Fruit fly (Drosophila melanogaster) whole organism, embryonic: ENCODE data around the gene CG13313.
A peak's percentile ranks its signal among the peaks of the same experiment; 100 is the strongest.

Experiments
- CG12769 ChIP-seq: fragments of 200-800 bp; sonication (Bioruptor generic); optimal IDR thresholded peaks from 2 replicates; lab custom pipeline; 2019; ENCODE audit warnings: missing biosample characterization, mild to moderate bottlenecking, missing genetic modification characterization, moderate library complexity
- CG15479 ChIP-seq: fragments of 200-800 bp; sonication (Bioruptor generic); optimal IDR thresholded peaks from 3 replicates; lab custom pipeline; 2019; ENCODE audit warnings: missing biosample characterization, mild to moderate bottlenecking, missing genetic modification characterization, moderate library complexity
- CG15601 ChIP-seq: fragments of 200-800 bp; sonication (Bioruptor generic); optimal IDR thresholded peaks from 3 replicates; lab custom pipeline; 2019; ENCODE audit warnings: missing biosample characterization, mild to moderate bottlenecking, missing genetic modification characterization, moderate library complexity
- CG1832 ChIP-seq: fragments of 200-800 bp; sonication (Bioruptor generic); optimal IDR thresholded peaks from 2 replicates; lab custom pipeline; 2017; ENCODE audit warnings: missing biosample characterization, mild to moderate bottlenecking, missing genetic modification characterization, inconsistent platforms
- CG2202 ChIP-seq: fragments of 200-800 bp; sonication (Bioruptor generic); optimal IDR thresholded peaks from 2 replicates; lab custom pipeline; 2018; ENCODE audit warnings: missing biosample characterization, mild to moderate bottlenecking, missing genetic modification characterization
- CG31224 ChIP-seq: fragments of 200-800 bp; sonication (Bioruptor generic); IDR thresholded peaks from 2 replicates; pipeline ENCODE4 v1.3.6; 2022; ENCODE audit warnings: missing biosample characterization, missing genetic modification characterization
- CG32772 ChIP-seq: fragments of 200-800 bp; sonication (Bioruptor generic); IDR thresholded peaks from 2 replicates; pipeline ENCODE4 v1.3.6; 2022; ENCODE audit warnings: missing biosample characterization, missing genetic modification characterization
- CG3281 ChIP-seq: fragments of 200-800 bp; sonication (Bioruptor generic); optimal IDR thresholded peaks from 3 replicates; lab custom pipeline; 2017; ENCODE audit warnings: missing biosample characterization, mild to moderate bottlenecking, missing genetic modification characterization
- CG34224 ChIP-seq: fragments of 200-800 bp; sonication (Bioruptor generic); IDR thresholded peaks from 3 replicates; pipeline ENCODE4 v1.3.6; 2022; ENCODE audit warnings: missing biosample characterization, missing genetic modification characterization; ENCODE audit not compliant: partially characterized antibody
- CG5953 ChIP-seq: fragments of 200-800 bp; sonication (Bioruptor generic); IDR thresholded peaks from 2 replicates; pipeline ENCODE4 v1.3.6; 2022; ENCODE audit warnings: missing biosample characterization, missing genetic modification characterization
- CG6683 ChIP-seq: fragments of 200-800 bp; sonication (Bioruptor generic); optimal IDR thresholded peaks from 2 replicates; lab custom pipeline; 2017; ENCODE audit warnings: missing biosample characterization, mild to moderate bottlenecking, missing genetic modification characterization, missing genetic modification reagents
- CHES-1-like ChIP-seq: fragments of 200-800 bp; sonication (Bioruptor generic); optimal IDR thresholded peaks from 2 replicates; lab custom pipeline; 2016; ENCODE audit warnings: missing biosample characterization, missing genetic modification characterization
- CTCF ChIP-seq: fragments of 200-800 bp; sonication (Bioruptor generic); optimal IDR thresholded peaks from 2 replicates; lab custom pipeline; 2017; ENCODE audit warnings: missing biosample characterization, mild to moderate bottlenecking, missing genetic modification characterization, moderate library complexity
- CkIIα-i1 ChIP-seq: fragments of 200-800 bp; sonication (Bioruptor generic); IDR thresholded peaks from 2 replicates; pipeline ENCODE4 v1.3.6; 2022; ENCODE audit warnings: missing biosample characterization, missing genetic modification characterization
- Dad ChIP-seq: fragments of 200-800 bp; sonication (Bioruptor generic); optimal IDR thresholded peaks from 3 replicates; lab custom pipeline; 2016; ENCODE audit warnings: missing biosample characterization, missing genetic modification characterization
- Drgx ChIP-seq: fragments of 200-800 bp; sonication (Bioruptor generic); IDR thresholded peaks from 2 replicates; pipeline ENCODE4 v1.3.6; 2022; ENCODE audit warnings: missing biosample characterization, missing genetic modification characterization
- E2f2 ChIP-seq: fragments of 200-800 bp; sonication (Bioruptor generic); IDR thresholded peaks from 2 replicates; pipeline ENCODE4 v1.3.6; 2022; ENCODE audit warnings: missing biosample characterization, missing genetic modification characterization
- Elba2 ChIP-seq: fragments of 200-800 bp; sonication (Bioruptor generic); optimal IDR thresholded peaks from 3 replicates; lab custom pipeline; 2016; ENCODE audit warnings: missing biosample characterization, missing genetic modification characterization
- Jarid2 ChIP-seq: fragments of 200-800 bp; sonication (Bioruptor generic); optimal IDR thresholded peaks from 3 replicates; lab custom pipeline; 2017; ENCODE audit warnings: mild to moderate bottlenecking, missing biosample characterization, missing genetic modification reagents, missing genetic modification characterization
- Max ChIP-seq: fragments of 200-800 bp; sonication (Bioruptor generic); optimal IDR thresholded peaks from 2 replicates; lab custom pipeline; 2016; ENCODE audit warnings: missing biosample characterization, mild to moderate bottlenecking, missing genetic modification characterization
- Med ChIP-seq: fragments of 200-800 bp; sonication (Bioruptor generic); peaks from one replicate; lab custom pipeline; 2016; ENCODE audit warnings: missing biosample characterization, missing genetic modification characterization, mild to moderate bottlenecking, inconsistent platforms, moderate library complexity
- Nf-YA ChIP-seq: fragments of 200-800 bp; sonication (Bioruptor generic); IDR thresholded peaks from 2 replicates; pipeline ENCODE4 v1.3.6; 2022; ENCODE audit warnings: missing biosample characterization, missing genetic modification characterization
- Oli ChIP-seq: fragments of 200-800 bp; sonication (Bioruptor generic); optimal IDR thresholded peaks from 2 replicates; lab custom pipeline; 2018; ENCODE audit warnings: missing biosample characterization, mild to moderate bottlenecking, missing genetic modification characterization, moderate library complexity
- Sox100B ChIP-seq: fragments of 200-800 bp; sonication (Bioruptor generic); optimal IDR thresholded peaks from 3 replicates; lab custom pipeline; 2018; ENCODE audit warnings: missing biosample characterization, mild to moderate bottlenecking, missing genetic modification characterization
- Trl ChIP-seq, 3 experiments: fragments of >200 bp in 2 of 3; fragments of 200-800 bp in 1 of 3; sonication (Bioruptor generic) in 1 of 3; optimal IDR thresholded peaks; 2 replicates in 1 of 3; 3 replicates in 2 of 3; lab custom pipeline; 2016 to 2017; ENCODE audit warnings: missing biosample characterization in 1 of 3, missing genetic modification characterization in 1 of 3
- ab ChIP-seq: fragments of 200-800 bp; sonication (Bioruptor generic); optimal IDR thresholded peaks from 2 replicates; lab custom pipeline; 2016; ENCODE audit warnings: missing biosample characterization, missing genetic modification characterization
- abd-A ChIP-seq: fragments of 200-800 bp; sonication (Bioruptor generic); optimal IDR thresholded peaks from 3 replicates; lab custom pipeline; 2019; ENCODE audit warnings: missing biosample characterization, mild to moderate bottlenecking, missing genetic modification characterization, moderate library complexity
- bsh ChIP-seq, 2 experiments: fragments of 200-800 bp; sonication (Bioruptor generic); optimal IDR thresholded peaks; 2 replicates each; lab custom pipeline; 2017 to 2018; ENCODE audit warnings: mild to moderate bottlenecking in 2 of 2, missing biosample characterization in 2 of 2, missing genetic modification characterization in 2 of 2, moderate library complexity in 1 of 2
- disco-r ChIP-seq: fragments of 200-800 bp; sonication (Bioruptor generic); optimal IDR thresholded peaks from 2 replicates; lab custom pipeline; 2016; ENCODE audit warnings: missing biosample characterization, missing genetic modification characterization
- en ChIP-seq: fragments of 200-800 bp; sonication (Bioruptor generic); optimal IDR thresholded peaks from 2 replicates; lab custom pipeline; 2016; ENCODE audit warnings: missing biosample characterization, missing genetic modification characterization
- fd3F ChIP-seq: fragments of 200-800 bp; sonication (Bioruptor generic); optimal IDR thresholded peaks from 2 replicates; lab custom pipeline; 2018; ENCODE audit warnings: missing biosample characterization, mild to moderate bottlenecking, missing genetic modification characterization, moderate library complexity
- ham ChIP-seq: fragments of 200-800 bp; sonication (Bioruptor generic); IDR thresholded peaks from 2 replicates; pipeline ENCODE4 v1.3.6; 2022; ENCODE audit warnings: missing biosample characterization, missing genetic modification characterization
- ind ChIP-seq: fragments of 200-800 bp; sonication (Bioruptor generic); optimal IDR thresholded peaks from 3 replicates; lab custom pipeline; 2016; ENCODE audit warnings: missing biosample characterization, missing genetic modification characterization
- jigr1 ChIP-seq: fragments of 200-800 bp; sonication (Bioruptor generic); IDR thresholded peaks from 3 replicates; pipeline ENCODE4 v1.3.6; 2022; ENCODE audit warnings: missing biosample characterization, missing genetic modification characterization
- ken ChIP-seq: fragments of 200-800 bp; sonication (Bioruptor generic); IDR thresholded peaks from 3 replicates; pipeline ENCODE4 v1.3.6; 2022; ENCODE audit warnings: missing biosample characterization, missing genetic modification characterization
- lola ChIP-seq, 3 experiments: fragments of >200 bp in 2 of 3; fragments of 200-800 bp in 1 of 3; sonication (Bioruptor generic) in 1 of 3; optimal IDR thresholded peaks; 2 replicates each; lab custom pipeline; 2017 to 2019; ENCODE audit warnings: missing biosample characterization in 3 of 3, missing genetic modification characterization in 3 of 3, mild to moderate bottlenecking in 1 of 3, moderate library complexity in 1 of 3
- nmo ChIP-seq: fragments of 200-800 bp; sonication (Bioruptor generic); optimal IDR thresholded peaks from 2 replicates; lab custom pipeline; 2018; ENCODE audit warnings: missing biosample characterization, mild to moderate bottlenecking, missing genetic modification characterization, moderate library complexity
- otp ChIP-seq: fragments of 200-800 bp; sonication (Bioruptor generic); IDR thresholded peaks from 3 replicates; pipeline ENCODE4, ENCODE4 v1.3.6; 2022; ENCODE audit warnings: missing biosample characterization, missing genetic modification characterization
- pnt ChIP-seq: fragments of 200-800 bp; sonication (Bioruptor generic); optimal IDR thresholded peaks from 3 replicates; lab custom pipeline; 2016; ENCODE audit warnings: missing biosample characterization, missing genetic modification characterization
- pzg ChIP-seq: fragments of 200-800 bp; sonication (Bioruptor generic); optimal IDR thresholded peaks from 3 replicates; lab custom pipeline; 2018; ENCODE audit warnings: missing biosample characterization, mild to moderate bottlenecking, missing genetic modification characterization, moderate library complexity
- shn ChIP-seq: fragments of 200-800 bp; sonication (Bioruptor generic); optimal IDR thresholded peaks from 3 replicates; lab custom pipeline; 2016; ENCODE audit warnings: missing biosample characterization, missing genetic modification characterization
- sna ChIP-seq: fragments of 200-800 bp; sonication (Bioruptor generic); IDR thresholded peaks from 2 replicates; pipeline ENCODE4 v1.3.6; 2022; ENCODE audit warnings: missing biosample characterization, missing genetic modification characterization; ENCODE audit not compliant: partially characterized antibody
- so ChIP-seq: fragments of 200-800 bp; sonication (Bioruptor generic); IDR thresholded peaks from 3 replicates; pipeline ENCODE4 v1.3.6; 2022; ENCODE audit warnings: missing biosample characterization, missing genetic modification characterization
- trem ChIP-seq: fragments of 200-800 bp; optimal IDR thresholded peaks from 3 replicates; lab custom pipeline; 2019; ENCODE audit warnings: missing biosample characterization, mild to moderate bottlenecking, missing genetic modification characterization, moderate library complexity
- trh ChIP-seq: fragments of 200-800 bp; sonication (Bioruptor generic); optimal IDR thresholded peaks from 2 replicates; lab custom pipeline; 2016; ENCODE audit warnings: missing biosample characterization, missing genetic modification characterization
- ttk ChIP-seq: fragments of 200-800 bp; sonication (Bioruptor generic); IDR thresholded peaks from 2 replicates; pipeline ENCODE4 v2.1.2; 2022; ENCODE audit warnings: missing biosample characterization, missing genetic modification characterization
- twi ChIP-seq: fragments of 200-800 bp; optimal IDR thresholded peaks from 2 replicates; lab custom pipeline; 2019; ENCODE audit warnings: missing biosample characterization, mild to moderate bottlenecking, missing genetic modification characterization, moderate library complexity
- zfh1 ChIP-seq: fragments of 200-800 bp; sonication (Bioruptor generic); IDR thresholded peaks from 3 replicates; pipeline ENCODE4 v1.3.6; 2022; ENCODE audit warnings: missing biosample characterization, missing genetic modification characterization
- zfh2 ChIP-seq: fragments of 200-800 bp; sonication (Bioruptor generic); optimal IDR thresholded peaks from 2 replicates; lab custom pipeline; 2016; ENCODE audit warnings: missing biosample characterization, missing genetic modification characterization

Gene CG13313

DNA sequence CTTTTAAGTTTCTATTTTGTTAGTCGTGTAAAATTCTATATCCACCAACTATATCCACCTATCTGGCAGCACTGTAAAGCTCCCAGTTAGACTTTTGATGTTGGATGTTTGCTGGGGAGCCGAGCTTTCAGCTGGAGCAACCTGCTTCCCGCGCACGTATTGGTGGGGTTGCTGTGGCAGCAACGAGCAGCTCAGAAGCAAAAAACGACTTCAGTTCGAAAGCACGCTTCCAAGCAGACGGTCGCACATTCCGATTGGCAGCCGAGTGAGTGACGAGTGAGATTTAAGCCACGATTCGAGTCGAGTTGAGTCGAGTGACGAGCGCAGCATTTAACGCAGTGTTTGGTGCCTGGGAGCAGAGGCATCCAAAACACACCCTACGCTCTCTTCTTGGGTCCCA, 46.3 kb upstream of the CG13313 start, which contains the start of the genes Tsp66E and mfr (continued):
- TF ChIP-seq trem (tag; lab: Kevin White, UChicago) (no peak), jigr1 (GFP tag; lab: Robert Waterston, UW) (no peak), ab (GFP tag; lab: Kevin White, UChicago) (no peak), abd-A (tag; lab: Kevin White, UChicago) (no peak), pnt (GFP tag; lab: Kevin White, UChicago) (no peak), CG6683 (GFP tag; lab: Kevin White, UChicago) (no peak), ind (no peak), disco-r (no peak), ttk (GFP tag; lab: Robert Waterston, UW) (0 out of 2 replicates have a peak, but pooled peaks have one; percentile 27), CG31224 (GFP tag; lab: Robert Waterston, UW) (no peak; the same call in 1 of the 2 replicates), so (GFP tag; lab: Robert Waterston, UW) (peak; percentile 30; the same call in 1 of the 3 replicates), trh (GFP tag; lab: Kevin White, UChicago) (no peak), Oli (no peak), Max (no peak), en (GFP tag; lab: Kevin White, UChicago) (no peak), nmo (GFP tag; lab: Kevin White, UChicago) (no peak), Nf-YA (no peak), CG15479 (no peak), CG32772 (GFP tag; lab: Robert Waterston, UW) (no peak), pzg (GFP tag; lab: Kevin White, UChicago) (no peak), CkIIα-i1 (GFP tag; lab: Robert Waterston, UW) (no peak), CTCF (GFP tag; lab: Kevin White, UChicago) (peak; percentile 72), CG3281 (GFP tag; lab: Kevin White, UChicago) (no peak), ham (no peak), fd3F (GFP tag; lab: Kevin White, UChicago) (no peak), shn (GFP tag; lab: Kevin White, UChicago) (no peak), CG5953 (GFP tag; lab: Robert Waterston, UW) (no peak), Jarid2 (GFP tag; lab: Kevin White, UChicago) (peak; percentile 89), CHES-1-like (GFP tag; lab: Kevin White, UChicago) (no peak), E2f2 (GFP tag; lab: Robert Waterston, UW) (no peak), CG2202 (no peak), CG34224 (GFP tag; lab: Robert Waterston, UW) (no peak), CG15601 (tag; lab: Kevin White, UChicago) (no peak), sna (no peak), zfh2 (GFP tag; lab: Kevin White, UChicago) (peak; percentile 2), ken (GFP tag; lab: Robert Waterston, UW) (0 out of 3 replicates have a peak, but pooled peaks have one; percentile 34), lola (GFP tag; optimal IDR thresholded peaks at IDR 0.05; lab: Kevin White, UChicago) (no peak), twi (no peak), otp (GFP tag; lab: Robert Waterston, UW) (no peak), Dad (GFP tag; lab: Kevin White, UChicago) (no peak)

- TF ChIP-seq otp (GFP tag; lab: Robert Waterston, UW) (no peak), Trl (optimal IDR thresholded peaks at IDR 0.05; lab: Kevin White, UChicago) (peak; percentile 14 to 37), Trl (GFP tag; optimal IDR thresholded peaks at IDR 0.05; lab: Kevin White, UChicago) (no peak), bsh (GFP tag; optimal IDR thresholded peaks at IDR 0.05; lab: Kevin White, UChicago) (peak in 1 of 2 experiments; percentile 51), Sox100B (GFP tag; lab: Kevin White, UChicago) (no peak), zfh1 (GFP tag; lab: Robert Waterston, UW) (0 out of 3 replicates have a peak, but pooled peaks have one; percentile 1), CG1832 (GFP tag; lab: Kevin White, UChicago) (peak; percentile 29), Elba2 (peak; percentile 85), CG12769 (peak; percentile 66), Drgx (peak; percentile 25; the same call in 1 of the 2 replicates), Med (GFP tag; lab: Kevin White, UChicago) (peak; percentile 14)
These were observed 45.0 kb upstream of the CG13313 start for dm6 chr3L:8913537-8914108.
